Worm (Caenorhabditis elegans) whole organism, young adult: ENCODE measurements around the gene elp-1.

ENCODE experiments used
- B0336.3 ChIP-seq: fragments of 200-800 bp; sonication (Bioruptor generic); IDR thresholded peaks from 2 replicates; pipeline ENCODE4 v1.3.6; 2022; ENCODE audit warnings: missing genetic modification characterization, missing compliant biosample characterization
- D2030.7 ChIP-seq: fragments of 200-800 bp; sonication (Bioruptor generic); IDR thresholded peaks from 2 replicates; pipeline ENCODE4 v1.3.6; 2022; ENCODE audit warnings: missing genetic modification reagents, missing genetic modification characterization, missing compliant biosample characterization
- F10E7.11 ChIP-seq: sonication (generic microtip); optimal IDR thresholded peaks from 2 replicates; lab custom pipeline; 2017; ENCODE audit warnings: mild to moderate bottlenecking, missing genetic modification characterization, moderate library complexity, missing compliant biosample characterization
- F23B12.7 ChIP-seq: sonication (generic microtip); optimal IDR thresholded peaks from 2 replicates; lab custom pipeline; 2017; ENCODE audit warnings: missing genetic modification characterization, mild to moderate bottlenecking, missing compliant biosample characterization, antibody characterized with exemption, moderate library complexity; ENCODE audit not compliant: insufficient read depth
- F33H1.4 ChIP-seq: fragments of 200-800 bp; sonication (Bioruptor generic); IDR thresholded peaks from 2 replicates; pipeline ENCODE4 v1.3.6; 2022; ENCODE audit warnings: missing genetic modification reagents, missing genetic modification characterization, missing compliant biosample characterization
- T07F8.4 ChIP-seq: sonication (generic microtip); optimal IDR thresholded peaks from 2 replicates; lab custom pipeline; 2016; ENCODE audit warnings: mild to moderate bottlenecking, missing genetic modification characterization, moderate library complexity, missing compliant biosample characterization
- T26A5.8 ChIP-seq: sonication (generic microtip); optimal IDR thresholded peaks from 2 replicates; lab custom pipeline; 2016; ENCODE audit warnings: missing genetic modification characterization, missing compliant biosample characterization
- Y53F4B.3 ChIP-seq: fragments of 200-800 bp; sonication (Bioruptor generic); IDR thresholded peaks from 2 replicates; pipeline ENCODE4 v1.3.6; 2022; ENCODE audit warnings: missing genetic modification reagents, missing genetic modification characterization, missing compliant biosample characterization
- Y79H2A.3 ChIP-seq: fragments of 200-800 bp; sonication (Bioruptor generic); conservative IDR thresholded peaks from 2 replicates; pipeline ENCODE4 v1.3.6; 2022; ENCODE audit warnings: missing genetic modification reagents, missing genetic modification characterization, missing compliant biosample characterization
- attf-3 ChIP-seq: fragments of 200-800 bp; sonication (Bioruptor generic); conservative IDR thresholded peaks from 2 replicates; pipeline ENCODE4 v1.3.6; 2022; ENCODE audit warnings: missing genetic modification reagents, missing genetic modification characterization, missing compliant biosample characterization
- attf-6 ChIP-seq: fragments of 200-800 bp; sonication (Bioruptor generic); IDR thresholded peaks from 2 replicates; pipeline ENCODE4 v1.3.6; 2022; ENCODE audit warnings: missing genetic modification reagents, missing genetic modification characterization, missing compliant biosample characterization
- ceh-58 ChIP-seq: fragments of 200-800 bp; sonication (Bioruptor generic); IDR thresholded peaks from 2 replicates; pipeline ENCODE4 v1.3.6; 2022; ENCODE audit warnings: missing genetic modification characterization, missing compliant biosample characterization
- ceh-79 ChIP-seq: sonication (generic microtip); optimal IDR thresholded peaks from 2 replicates; lab custom pipeline; 2017; ENCODE audit warnings: mild to moderate bottlenecking, missing genetic modification characterization, missing compliant biosample characterization
- chd-7 ChIP-seq: sonication (generic microtip); optimal IDR thresholded peaks from 2 replicates; lab custom pipeline; 2016; ENCODE audit warnings: mild to moderate bottlenecking, missing genetic modification characterization, moderate library complexity, missing compliant biosample characterization
- dpff-1 ChIP-seq: sonication (generic microtip); optimal IDR thresholded peaks from 2 replicates; lab custom pipeline; 2017; ENCODE audit warnings: mild to moderate bottlenecking, missing genetic modification characterization, missing compliant biosample characterization
- egl-18 ChIP-seq: fragments of 200-800 bp; sonication (Bioruptor generic); IDR thresholded peaks from 2 replicates; pipeline ENCODE4 v1.3.6; 2022; ENCODE audit warnings: missing genetic modification reagents, missing genetic modification characterization, missing compliant biosample characterization
- egl-44 ChIP-seq: fragments of 200-800 bp; sonication (Bioruptor generic); IDR thresholded peaks from 2 replicates; pipeline ENCODE4 v1.3.6; 2022; ENCODE audit warnings: missing genetic modification reagents, missing genetic modification characterization, missing compliant biosample characterization
- ekl-4 ChIP-seq: fragments of 200-800 bp; sonication (Bioruptor generic); IDR thresholded peaks from 2 replicates; pipeline ENCODE4 v1.3.6; 2022; ENCODE audit warnings: missing genetic modification reagents, missing genetic modification characterization, missing compliant biosample characterization
- gei-17 ChIP-seq: fragments of 200-800 bp; sonication (Bioruptor generic); optimal IDR thresholded peaks from 2 replicates; lab custom pipeline; 2018; ENCODE audit warnings: mild to moderate bottlenecking, missing genetic modification characterization, missing compliant biosample characterization
- him-1 ChIP-seq: sonication (generic microtip); optimal IDR thresholded peaks from 2 replicates; lab custom pipeline; 2016; ENCODE audit warnings: missing genotype, missing genetic modification reagents, missing genetic modification characterization, missing compliant biosample characterization
- hrde-1 ChIP-seq: sonication (generic microtip); optimal IDR thresholded peaks from 2 replicates; lab custom pipeline; 2016; ENCODE audit warnings: missing genetic modification characterization, mild to moderate bottlenecking, missing compliant biosample characterization, moderate library complexity, missing genotype, missing genetic modification reagents, borderline replicate concordance
- lin-26 ChIP-seq: fragments of 200-800 bp; sonication (Bioruptor generic); IDR thresholded peaks from 2 replicates; pipeline ENCODE4 v1.3.6; 2022; ENCODE audit warnings: missing genetic modification reagents, missing genetic modification characterization, missing compliant biosample characterization
- lin-35 ChIP-seq, 3 experiments: fragments of 150-350 bp in 2 of 3; sonication (generic microtip) in 1 of 3; optimal IDR thresholded peaks; 2 replicates each; lab custom pipeline; 2014 to 2018; ENCODE audit warnings: missing biosample characterization in 3 of 3, missing genetic modification characterization in 3 of 3, missing genetic modification reagents in 3 of 3
- lin-54 ChIP-seq: fragments of 200-800 bp; sonication (Bioruptor generic); optimal IDR thresholded peaks from 2 replicates; lab custom pipeline; 2018; ENCODE audit warnings: mild to moderate bottlenecking, missing genetic modification characterization, missing compliant biosample characterization
- lir-1 ChIP-seq: fragments of 200-800 bp; sonication (Bioruptor generic); conservative IDR thresholded peaks from 2 replicates; pipeline ENCODE4 v1.3.6; 2022; ENCODE audit warnings: missing genetic modification reagents, missing genetic modification characterization, missing compliant biosample characterization
- madf-10 ChIP-seq: sonication (generic microtip); optimal IDR thresholded peaks from 2 replicates; lab custom pipeline; 2016; ENCODE audit warnings: mild to moderate bottlenecking, missing genetic modification characterization, missing compliant biosample characterization
- madf-3 ChIP-seq: fragments of 200-800 bp; sonication (Bioruptor generic); IDR thresholded peaks from 2 replicates; pipeline ENCODE4 v1.3.6; 2022; ENCODE audit warnings: missing genetic modification reagents, missing genetic modification characterization, missing compliant biosample characterization
- madf-6 ChIP-seq: fragments of 200-800 bp; sonication (Bioruptor generic); IDR thresholded peaks from 2 replicates; pipeline ENCODE4 v1.3.6; 2022; ENCODE audit warnings: missing genetic modification reagents, missing genetic modification characterization, missing compliant biosample characterization
- madf-8 ChIP-seq: fragments of 200-800 bp; sonication (Bioruptor generic); conservative IDR thresholded peaks from 2 replicates; pipeline ENCODE4 v1.3.6; 2022; ENCODE audit warnings: missing genetic modification reagents, missing genetic modification characterization, missing compliant biosample characterization
- mcd-1 ChIP-seq: fragments of 200-800 bp; sonication (Bioruptor generic); IDR thresholded peaks from 2 replicates; pipeline ENCODE4 v1.3.6; 2022; ENCODE audit warnings: missing genetic modification reagents, missing genetic modification characterization, missing compliant biosample characterization
- nhr-120 ChIP-seq: fragments of 200-800 bp; sonication (Bioruptor generic); IDR thresholded peaks from 2 replicates; pipeline ENCODE4 v1.3.6; 2022; ENCODE audit warnings: missing genetic modification characterization, missing compliant biosample characterization
- nhr-27 ChIP-seq: fragments of 200-800 bp; sonication (Bioruptor generic); optimal IDR thresholded peaks from 2 replicates; lab custom pipeline; 2018; ENCODE audit warnings: mild to moderate bottlenecking, missing genetic modification characterization, moderate library complexity, missing compliant biosample characterization
- nhr-80 ChIP-seq: sonication (generic microtip); optimal IDR thresholded peaks from 2 replicates; lab custom pipeline; 2016; ENCODE audit warnings: missing genetic modification characterization, missing compliant biosample characterization
- pbrm-1 ChIP-seq: fragments of 200-800 bp; sonication (Bioruptor generic); IDR thresholded peaks from 2 replicates; pipeline ENCODE4 v1.3.6; 2022; ENCODE audit warnings: missing genetic modification reagents, missing genetic modification characterization, missing compliant biosample characterization
- pha-4 ChIP-seq: fragments of 150-350 bp; sonication (generic microtip); optimal IDR thresholded peaks from 2 replicates; lab custom pipeline; 2014; ENCODE audit warnings: missing biosample characterization, missing genetic modification reagents, missing genetic modification characterization
- rpc-1 ChIP-seq, 2 experiments: fragments of 150-350 bp in 1 of 2; sonication (generic microtip) in 1 of 2; optimal IDR thresholded peaks; 2 replicates each; lab custom pipeline; 2014 to 2018; ENCODE audit warnings: missing biosample characterization in 1 of 2, missing genetic modification characterization in 1 of 2, missing genetic modification reagents in 1 of 2, missing genotype in 1 of 2
- snpc-1.1 ChIP-seq: sonication (generic microtip); optimal IDR thresholded peaks from 2 replicates; lab custom pipeline; 2017; ENCODE audit warnings: missing genetic modification characterization, mild to moderate bottlenecking, missing compliant biosample characterization, antibody characterized with exemption, moderate library complexity, missing genotype, missing genetic modification reagents; ENCODE audit not compliant: insufficient read depth
- snpc-1.3 ChIP-seq: sonication (generic microtip); optimal IDR thresholded peaks from 2 replicates; lab custom pipeline; 2017; ENCODE audit warnings: missing genetic modification characterization, mild to moderate bottlenecking, missing compliant biosample characterization, antibody characterized with exemption, moderate library complexity, missing genotype, missing genetic modification reagents; ENCODE audit not compliant: insufficient read depth
- snpc-4 ChIP-seq, 5 experiments: fragments of 150-350 bp in 1 of 5; sonication (generic microtip) in 4 of 5; optimal IDR thresholded peaks; 2 replicates each; lab custom pipeline; 2014 to 2018; ENCODE audit warnings: missing genetic modification characterization in 5 of 5, missing biosample characterization in 3 of 5, antibody characterized with exemption in 2 of 5, mild to moderate bottlenecking in 2 of 5, missing compliant biosample characterization in 2 of 5, missing genotype in 2 of 5, moderate library complexity in 2 of 5, missing genetic modification reagents in 1 of 5
- sptf-2 ChIP-seq: fragments of 200-800 bp; sonication (Bioruptor generic); optimal IDR thresholded peaks from 2 replicates; lab custom pipeline; 2018; ENCODE audit warnings: mild to moderate bottlenecking, missing genetic modification characterization, missing compliant biosample characterization
- tbp1 ChIP-seq: fragments of 200-800 bp; sonication (Bioruptor generic); optimal IDR thresholded peaks from 2 replicates; lab custom pipeline; 2018; ENCODE audit warnings: mild to moderate bottlenecking, missing genetic modification characterization, missing compliant biosample characterization
- xnd-1 ChIP-seq: sonication (generic microtip); optimal IDR thresholded peaks from 2 replicates; lab custom pipeline; 2016; ENCODE audit warnings: missing genotype, missing genetic modification reagents, missing genetic modification characterization, missing compliant biosample characterization
- zim-3 ChIP-seq: sonication (generic microtip); optimal IDR thresholded peaks from 2 replicates; lab custom pipeline; 2017; ENCODE audit warnings: mild to moderate bottlenecking, missing genetic modification characterization, moderate library complexity, missing compliant biosample characterization
- ztf-22 ChIP-seq: fragments of 200-800 bp; sonication (Bioruptor generic); optimal IDR thresholded peaks from 2 replicates; lab custom pipeline; 2018; ENCODE audit warnings: mild to moderate bottlenecking, missing genetic modification characterization, moderate library complexity, missing compliant biosample characterization
- ztf-26 ChIP-seq: sonication (generic microtip); optimal IDR thresholded peaks from 2 replicates; lab custom pipeline; 2017; ENCODE audit warnings: missing genetic modification characterization, missing compliant biosample characterization
- ztf-3 ChIP-seq: fragments of 200-800 bp; sonication (Bioruptor generic); optimal IDR thresholded peaks from 2 replicates; lab custom pipeline; 2018; ENCODE audit warnings: mild to moderate bottlenecking, missing genetic modification characterization, missing compliant biosample characterization
- ztf-6 ChIP-seq: fragments of 200-800 bp; sonication (Bioruptor generic); IDR thresholded peaks from 2 replicates; pipeline ENCODE4 v1.3.6; 2022; ENCODE audit warnings: missing genetic modification reagents, missing genetic modification characterization, missing compliant biosample characterization

elp-1 gene

DNA sequence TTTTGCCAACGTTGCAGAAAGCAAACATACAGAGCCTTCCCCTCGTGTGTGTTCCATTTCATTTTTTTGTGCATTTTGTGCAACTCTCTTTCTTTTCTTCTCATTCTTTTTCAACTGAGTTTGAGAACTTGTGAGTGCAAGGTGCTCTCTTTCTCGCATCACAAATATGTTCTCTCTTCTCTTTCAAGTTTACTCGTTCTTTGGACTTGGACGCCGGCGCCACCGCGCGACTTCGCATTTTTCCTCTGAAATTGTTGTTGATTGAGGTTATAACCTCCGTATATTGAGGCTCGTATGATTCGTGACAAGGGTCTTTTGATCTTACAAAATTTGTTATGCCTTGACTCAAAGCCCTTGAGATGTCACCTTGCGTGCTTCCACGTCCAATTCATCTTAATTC lies 6.8 kb upstream of the elp-1 start (continued):
- TF ChIP-seq nhr-27 (tag; lab: Kevin White, UChicago) (no peak), xnd-1 (no peak), F23B12.7 (tag; lab: Kevin White, UChicago) (peak; percentile 71), snpc-4 (GFP tag; optimal IDR thresholded peaks at IDR 0.05; lab: Kevin White, UChicago) (no peak), snpc-4 (tag; optimal IDR thresholded peaks at IDR 0.05; lab: Kevin White, UChicago) (peak in 1 of 4 experiments; percentile 4), lin-54 (GFP tag; lab: Kevin White, UChicago) (peak; percentile 35), nhr-120 (GFP tag; lab: Robert Waterston, UW) (no peak), T07F8.4 (tag; lab: Kevin White, UChicago) (no peak), ztf-3 (GFP tag; lab: Kevin White, UChicago) (no peak), madf-8 (GFP tag; lab: Robert Waterston, UW) (no peak), ceh-79 (no peak), ceh-58 (GFP tag; lab: Robert Waterston, UW) (no peak), lin-26 (GFP tag; lab: Robert Waterston, UW) (0 out of 2 replicates have a peak, but pooled peaks have one; percentile 23), D2030.7 (no peak), dpff-1 (tag; lab: Kevin White, UChicago) (no peak), Y79H2A.3 (no peak), ekl-4 (no peak; the same call in 1 of the 2 replicates), ztf-26 (no peak), rpc-1 (optimal IDR thresholded peaks at IDR 0.05; lab: Kevin White, UChicago) (no peak), rpc-1 (tag; optimal IDR thresholded peaks at IDR 0.05; lab: Kevin White, UChicago) (no peak), egl-44 (GFP tag; lab: Robert Waterston, UW) (no peak), ztf-6 (no peak), B0336.3 (GFP tag; lab: Robert Waterston, UW) (0 out of 2 replicates have a peak, but pooled peaks have one; percentile 33), F10E7.11 (no peak), lin-35 (GFP tag; optimal IDR thresholded peaks at IDR 0.05; lab: Kevin White, UChicago) (no peak), zim-3 (tag; lab: Kevin White, UChicago) (no peak), hrde-1 (tag; lab: Kevin White, UChicago) (no peak), madf-10 (tag; lab: Kevin White, UChicago) (peak; percentile 99), madf-6 (GFP tag; lab: Robert Waterston, UW) (peak; percentile 31; the same call in 1 of the 2 replicates), sptf-2 (GFP tag; lab: Kevin White, UChicago) (no peak), ztf-22 (peak; percentile 15), snpc-1.3 (tag; lab: Kevin White, UChicago) (no peak), egl-18 (GFP tag; lab: Robert Waterston, UW) (no peak), chd-7 (tag; lab: Kevin White, UChicago) (no peak), him-1 (tag; lab: Kevin White, UChicago) (no peak), attf-3 (GFP tag; lab: Robert Waterston, UW) (no peak), mcd-1 (GFP tag; lab: Robert Waterston, UW) (0 out of 2 replicates have a peak, but pooled peaks have one; percentile 29), pbrm-1 (GFP tag; lab: Robert Waterston, UW) (no peak), attf-6 (no peak), nhr-80 (peak; percentile 58), gei-17 (GFP tag; lab: Kevin White, UChicago) (no peak), lir-1 (no peak), madf-3 (GFP tag; lab: Robert Waterston, UW) (peak; percentile 69; the same call in 1 of the 2 replicates), T26A5.8 (tag; lab: Kevin White, UChicago) (no peak), tbp1 (GFP tag; lab: Kevin White, UChicago) (peak; percentile 40), pha-4 (tag; lab: Kevin White, UChicago) (no peak), Y53F4B.3 (no peak), F33H1.4 (no peak), snpc-1.1 (tag; lab: Kevin White, UChicago) (no peak)
